Fruit fly (Drosophila melanogaster) whole organism, prepupa: ENCODE measurements around the gene CG43307.

ENCODE experiments used
- Blimp-1 ChIP-seq: fragments of 200-800 bp; sonication (Bioruptor generic); optimal IDR thresholded peaks from 3 replicates; lab custom pipeline; 2017; ENCODE audit warnings: missing biosample characterization, missing genetic modification characterization, mild to moderate bottlenecking, moderate library complexity, missing genetic modification reagents
- CG10669 ChIP-seq: fragments of 200-800 bp; sonication (Bioruptor generic); optimal IDR thresholded peaks from 3 replicates; lab custom pipeline; 2018; ENCODE audit warnings: missing biosample characterization, mild to moderate bottlenecking, missing genetic modification characterization, moderate library complexity
- CG11294 ChIP-seq: fragments of 200-800 bp; sonication (Bioruptor generic); IDR thresholded peaks from 2 replicates; pipeline ENCODE4 v1.3.6; 2022; ENCODE audit warnings: missing biosample characterization, missing genetic modification characterization
- CG15336 ChIP-seq: fragments of 200-800 bp; sonication (Bioruptor generic); IDR thresholded peaks from 2 replicates; pipeline ENCODE4 v1.3.6; 2022; ENCODE audit warnings: missing biosample characterization, missing genetic modification characterization
- CG1621 ChIP-seq: fragments of 200-800 bp; sonication (Bioruptor generic); optimal IDR thresholded peaks from 3 replicates; lab custom pipeline; 2018; ENCODE audit warnings: missing biosample characterization, mild to moderate bottlenecking, missing genetic modification characterization
- CG16779 ChIP-seq: fragments of 200-800 bp; sonication (Bioruptor generic); optimal IDR thresholded peaks from 3 replicates; lab custom pipeline; 2017; ENCODE audit warnings: missing biosample characterization, mild to moderate bottlenecking, missing genetic modification characterization
- CG3032 ChIP-seq: fragments of 200-800 bp; optimal IDR thresholded peaks from 2 replicates; lab custom pipeline; 2019; ENCODE audit warnings: missing biosample characterization, mild to moderate bottlenecking, missing genetic modification characterization, moderate library complexity
- CG4318 ChIP-seq: fragments of 200-800 bp; sonication (Bioruptor generic); optimal IDR thresholded peaks from 3 replicates; lab custom pipeline; 2017; ENCODE audit warnings: missing biosample characterization, mild to moderate bottlenecking, missing genetic modification characterization
- CG6163 ChIP-seq: fragments of 200-800 bp; sonication (Bioruptor generic); IDR thresholded peaks from 3 replicates; pipeline ENCODE4 v1.3.6; 2022; ENCODE audit warnings: missing biosample characterization, missing genetic modification characterization
- CG6808 ChIP-seq: fragments of 200-800 bp; sonication (Bioruptor generic); optimal IDR thresholded peaks from 3 replicates; lab custom pipeline; 2017; ENCODE audit warnings: missing biosample characterization, missing genetic modification characterization, mild to moderate bottlenecking, moderate library complexity, missing genetic modification reagents
- CG8319 ChIP-seq: fragments of 200-800 bp; sonication (Bioruptor generic); optimal IDR thresholded peaks from 3 replicates; lab custom pipeline; 2016; ENCODE audit warnings: missing biosample characterization, missing genetic modification characterization
- CG9139 ChIP-seq: fragments of 200-800 bp; sonication (Bioruptor generic); optimal IDR thresholded peaks from 3 replicates; lab custom pipeline; 2017; ENCODE audit warnings: missing biosample characterization, mild to moderate bottlenecking, missing genetic modification characterization
- Eip78C ChIP-seq: fragments of 200-800 bp; sonication (Bioruptor generic); peaks from one replicate; lab custom pipeline; 2016; ENCODE audit warnings: missing biosample characterization, missing genetic modification characterization
- Eip93F ChIP-seq: fragments of 200-800 bp; sonication (Bioruptor generic); optimal IDR thresholded peaks from 2 replicates; lab custom pipeline; 2016; ENCODE audit warnings: missing biosample characterization, mild to moderate bottlenecking, missing genetic modification characterization
- Ets21C ChIP-seq: fragments of 200-800 bp; sonication (Bioruptor generic); optimal IDR thresholded peaks from 3 replicates; lab custom pipeline; 2016; ENCODE audit warnings: missing biosample characterization, missing genetic modification characterization
- Gug ChIP-seq: fragments of 200-800 bp; sonication (Bioruptor generic); IDR thresholded peaks from 2 replicates; pipeline ENCODE4 v1.3.6; 2022; ENCODE audit warnings: missing biosample characterization, missing genetic modification characterization
- Hr38 ChIP-seq: sonication (Bioruptor generic); optimal IDR thresholded peaks from 2 replicates; lab custom pipeline; 2016; ENCODE audit warnings: missing biosample characterization, missing genetic modification characterization
- Hr39 ChIP-seq: fragments of 200-800 bp; sonication (Bioruptor generic); optimal IDR thresholded peaks from 2 replicates; lab custom pipeline; 2016; ENCODE audit warnings: missing biosample characterization, missing genetic modification characterization
- Hr4 ChIP-seq: fragments of 200-800 bp; sonication (Bioruptor generic); optimal IDR thresholded peaks from 3 replicates; lab custom pipeline; 2016; ENCODE audit warnings: missing biosample characterization, missing genetic modification characterization
- Lpt ChIP-seq: fragments of 200-800 bp; sonication (Bioruptor generic); optimal IDR thresholded peaks from 3 replicates; lab custom pipeline; 2016; ENCODE audit warnings: missing biosample characterization, missing genetic modification characterization
- Smox ChIP-seq: fragments of 200-800 bp; sonication (Bioruptor generic); optimal IDR thresholded peaks from 3 replicates; lab custom pipeline; 2016; ENCODE audit warnings: missing biosample characterization, missing genetic modification characterization
- Sox102F ChIP-seq: fragments of 200-800 bp; sonication (Bioruptor generic); optimal IDR thresholded peaks from 2 replicates; lab custom pipeline; 2016; ENCODE audit warnings: missing biosample characterization, mild to moderate bottlenecking, missing genetic modification characterization
- Sox15 ChIP-seq: fragments of 200-800 bp; sonication (Bioruptor generic); optimal IDR thresholded peaks from 3 replicates; lab custom pipeline; 2016; ENCODE audit warnings: missing biosample characterization, missing genetic modification characterization
- acj6 ChIP-seq: fragments of 200-800 bp; sonication (Bioruptor generic); optimal IDR thresholded peaks from 3 replicates; lab custom pipeline; 2016; ENCODE audit warnings: missing biosample characterization, missing genetic modification characterization
- dsx ChIP-seq: fragments of 200-800 bp; optimal IDR thresholded peaks from 3 replicates; lab custom pipeline; 2019; ENCODE audit warnings: missing biosample characterization, mild to moderate bottlenecking, missing genetic modification characterization, moderate library complexity; ENCODE audit not compliant: poor library complexity, severe bottlenecking
- eg ChIP-seq: fragments of 200-800 bp; sonication (Bioruptor generic); IDR thresholded peaks from 3 replicates; pipeline ENCODE4 v1.3.6; 2022; ENCODE audit warnings: missing biosample characterization, missing genetic modification characterization
- fd59A ChIP-seq: fragments of 200-800 bp; sonication (Bioruptor generic); optimal IDR thresholded peaks from 2 replicates; lab custom pipeline; 2017; ENCODE audit warnings: missing biosample characterization, mild to moderate bottlenecking, missing genetic modification characterization, missing genetic modification reagents
- fd85E ChIP-seq: fragments of 200-800 bp; sonication (Bioruptor generic); optimal IDR thresholded peaks from 3 replicates; lab custom pipeline; 2016; ENCODE audit warnings: missing biosample characterization, missing genetic modification characterization
- pdm3 ChIP-seq: fragments of 200-800 bp; sonication (Bioruptor generic); optimal IDR thresholded peaks from 3 replicates; lab custom pipeline; 2016; ENCODE audit warnings: missing biosample characterization, missing genetic modification characterization
- spab ChIP-seq: fragments of 200-800 bp; sonication (Bioruptor generic); optimal IDR thresholded peaks from 2 replicates; lab custom pipeline; 2017; ENCODE audit warnings: missing biosample characterization, mild to moderate bottlenecking, missing genetic modification characterization, missing genetic modification reagents
- svp ChIP-seq: fragments of 200-800 bp; sonication (Bioruptor generic); peaks from one replicate; lab custom pipeline; 2016; ENCODE audit warnings: missing biosample characterization, missing genetic modification characterization

CG43307 gene

dm6 chr2L:5818343-5818742 lies 7.0 kb downstream of the CG43307 start, which contains the start of gene COX6CL:
Gene COX6CL, minus strand, starts transcription at chr2L:5818443.
- TF ChIP-seq acj6 (no peak), CG4318 (GFP tag; lab: Kevin White, UChicago) (no peak), CG11294 (GFP tag; lab: Robert Waterston, UW) (no peak), spab (GFP tag; lab: Kevin White, UChicago) (no peak), CG8319 (GFP tag; lab: Kevin White, UChicago) (no peak), Hr4 (GFP tag; lab: Kevin White, UChicago) (no peak), fd85E (no peak)

DNA sequence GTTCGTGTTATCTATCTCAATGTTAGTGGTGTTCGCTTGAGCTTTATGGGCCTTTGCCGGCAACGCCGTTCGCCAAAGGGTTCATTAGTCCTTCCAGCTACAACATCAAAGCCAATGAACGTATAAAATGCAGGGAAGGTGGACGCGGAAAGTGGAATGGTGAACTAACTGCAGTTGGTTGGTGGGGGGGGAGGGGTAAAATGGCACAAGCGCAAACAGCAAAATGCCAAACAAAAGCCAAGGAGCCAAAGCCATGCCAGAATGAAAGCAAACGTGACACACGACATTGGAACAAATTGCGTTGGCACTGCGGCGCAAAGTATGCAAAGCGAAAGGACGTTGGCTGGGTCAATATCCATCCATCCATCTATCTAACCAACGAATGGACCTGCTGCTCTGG lies 9.6 kb downstream of the CG43307 start:
- no peak for TF ChIP-seq Eip93F (GFP tag; lab: Kevin White, UChicago)
- no peak for TF ChIP-seq spab (GFP tag; lab: Kevin White, UChicago)
- no peak for TF ChIP-seq Eip78C (GFP tag; lab: Kevin White, UChicago)
- no peak for TF ChIP-seq Sox15
- TF ChIP-seq CG9139 (GFP tag; lab: Kevin White, UChicago): no peak
- TF ChIP-seq Blimp-1 (GFP tag; lab: Kevin White, UChicago): no peak
- no peak for TF ChIP-seq Hr39 (GFP tag; lab: Kevin White, UChicago)
- no peak for TF ChIP-seq dsx (GFP tag; lab: Kevin White, UChicago)
- no peak for TF ChIP-seq eg (GFP tag; lab: Robert Waterston, UW)
- no peak for TF ChIP-seq Hr4 (GFP tag; lab: Kevin White, UChicago)
- TF ChIP-seq CG11294 (GFP tag; lab: Robert Waterston, UW): no peak
- no peak for TF ChIP-seq Lpt (GFP tag; lab: Kevin White, UChicago)
- TF ChIP-seq fd59A (GFP tag; lab: Kevin White, UChicago): no peak
- TF ChIP-seq Sox102F: no peak
- no peak for TF ChIP-seq svp

dm6 chr2L:5823704-5824103 lies 12.3 kb downstream of the CG43307 start, which contains the start of gene TrissinR:
Gene TrissinR, plus strand, starts transcription at chr2L:5824004.
- TF ChIP-seq Lpt (GFP tag; lab: Kevin White, UChicago) (no peak), Sox15 (no peak), Ets21C (GFP tag; lab: Kevin White, UChicago) (no peak)
- TF ChIP-seq, all 60 proteins: peak for 0

DNA sequence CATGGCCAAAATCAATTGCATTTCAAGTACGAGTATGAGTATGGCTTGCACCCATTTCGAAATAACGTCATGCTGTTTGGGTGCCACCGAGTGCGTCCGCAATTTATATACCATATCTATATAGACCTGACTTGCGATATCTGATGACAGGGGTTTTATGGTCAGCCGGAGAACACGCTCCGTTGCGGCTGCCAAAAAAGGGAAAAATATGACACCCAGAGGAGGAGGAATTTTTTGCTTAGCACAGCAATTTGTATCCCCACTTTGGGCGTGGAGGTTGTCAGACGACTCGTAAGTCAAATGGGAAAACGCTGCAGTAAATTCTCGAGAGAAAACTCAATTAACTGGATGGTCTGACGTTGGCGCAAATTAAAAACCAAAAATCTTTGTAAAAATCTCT lies 45.4 kb downstream of the CG43307 start:
- TF ChIP-seq pdm3 (no peak), Hr39 (GFP tag; lab: Kevin White, UChicago) (no peak), spab (GFP tag; lab: Kevin White, UChicago) (no peak), Hr38 (GFP tag; lab: Kevin White, UChicago) (no peak), CG10669 (GFP tag; lab: Kevin White, UChicago) (no peak), CG1621 (tag; lab: Kevin White, UChicago) (no peak), CG3032 (tag; lab: Kevin White, UChicago) (no peak), CG6808 (GFP tag; lab: Kevin White, UChicago) (no peak), Smox (GFP tag; lab: Kevin White, UChicago) (no peak), CG6163 (GFP tag; lab: Robert Waterston, UW) (no peak), CG16779 (tag; lab: Kevin White, UChicago) (no peak), CG15336 (no peak), Lpt (GFP tag; lab: Kevin White, UChicago) (no peak), CG4318 (GFP tag; lab: Kevin White, UChicago) (no peak), Gug (GFP tag; lab: Robert Waterston, UW) (no peak)
